Worm (Caenorhabditis elegans) whole organism, L2 larva: ENCODE measurements around the gene C30G12.2.

Source experiments
- C34F6.9 ChIP-seq: fragments of 150-350 bp; optimal IDR thresholded peaks from 2 replicates; lab custom pipeline; 2014; ENCODE audit warnings: missing biosample characterization, missing genetic modification characterization
- F13H6.1 ChIP-seq: sonication (generic microtip); optimal IDR thresholded peaks from 2 replicates; lab custom pipeline; 2016; ENCODE audit warnings: missing genetic modification characterization, missing compliant biosample characterization
- R02D3.7 ChIP-seq: fragments of 150-350 bp; optimal IDR thresholded peaks from 2 replicates; lab custom pipeline; 2014; ENCODE audit warnings: missing biosample characterization, missing genetic modification characterization
- Y55F3AM.14 ChIP-seq: fragments of 200-800 bp; sonication (Bioruptor generic); optimal IDR thresholded peaks from 2 replicates; lab custom pipeline; 2018; ENCODE audit warnings: mild to moderate bottlenecking, missing genetic modification characterization, missing compliant biosample characterization
- aly-2 ChIP-seq: fragments of 150-350 bp; optimal IDR thresholded peaks from 2 replicates; lab custom pipeline; 2014; ENCODE audit warnings: missing biosample characterization, missing genetic modification characterization
- ama-1 ChIP-seq: fragments of 150-350 bp; optimal IDR thresholded peaks from 2 replicates; lab custom pipeline; 2018; ENCODE audit warnings: inconsistent platforms
- blmp-1 ChIP-seq: sonication (generic microtip); optimal IDR thresholded peaks from 2 replicates; lab custom pipeline; 2017; ENCODE audit warnings: missing genetic modification characterization, mild to moderate bottlenecking, missing compliant biosample characterization, antibody characterized with exemption, moderate library complexity; ENCODE audit not compliant: insufficient read depth
- ceh-16 ChIP-seq: fragments of 150-350 bp; optimal IDR thresholded peaks from 2 replicates; lab custom pipeline; 2014; ENCODE audit warnings: missing biosample characterization, missing genetic modification characterization
- dmd-4 ChIP-seq: sonication (generic microtip); optimal IDR thresholded peaks from 2 replicates; lab custom pipeline; 2017; ENCODE audit warnings: missing biosample characterization, missing genetic modification characterization
- elt-1 ChIP-seq: fragments of 150-350 bp; optimal IDR thresholded peaks from 2 replicates; lab custom pipeline; 2014; ENCODE audit warnings: missing biosample characterization, missing genetic modification characterization
- elt-3 ChIP-seq: sonication (generic microtip); optimal IDR thresholded peaks from 2 replicates; lab custom pipeline; 2017; ENCODE audit warnings: missing biosample characterization, missing genetic modification characterization
- fos-1 ChIP-seq: fragments of 150-350 bp; optimal IDR thresholded peaks from 2 replicates; lab custom pipeline; 2014; ENCODE audit warnings: missing biosample characterization, missing genetic modification characterization
- gmeb-1 ChIP-seq: fragments of 150-350 bp; optimal IDR thresholded peaks from 2 replicates; lab custom pipeline; 2014; ENCODE audit warnings: missing biosample characterization, missing genetic modification characterization
- lin-11 ChIP-seq: fragments of 150-350 bp; sonication (generic microtip); optimal IDR thresholded peaks from 2 replicates; lab custom pipeline; 2014; ENCODE audit warnings: missing biosample characterization, missing genetic modification characterization, inconsistent platforms, mixed read lengths
- lin-13 ChIP-seq: fragments of 150-350 bp; optimal IDR thresholded peaks from 2 replicates; lab custom pipeline; 2014; ENCODE audit warnings: missing biosample characterization, missing genetic modification reagents, missing genetic modification characterization
- lsy-2 ChIP-seq, 2 experiments: fragments of 150-350 bp in 1 of 2; sonication (generic microtip) in 1 of 2; optimal IDR thresholded peaks; 2 replicates each; lab custom pipeline; 2014 to 2017; ENCODE audit warnings: missing biosample characterization in 2 of 2, missing genetic modification characterization in 2 of 2
- mab-5 ChIP-seq: fragments of 150-350 bp; optimal IDR thresholded peaks from 2 replicates; lab custom pipeline; 2014; ENCODE audit warnings: missing biosample characterization, missing genetic modification characterization
- mdl-1 ChIP-seq, 2 experiments: fragments of 150-350 bp in 1 of 2; sonication (generic microtip) in 1 of 2; optimal IDR thresholded peaks; 2 replicates each; lab custom pipeline; 2017; ENCODE audit warnings: missing biosample characterization in 2 of 2, missing genetic modification characterization in 2 of 2
- nhr-11 ChIP-seq: fragments of 150-350 bp; optimal IDR thresholded peaks from 2 replicates; lab custom pipeline; 2014; ENCODE audit warnings: missing biosample characterization, missing genetic modification characterization
- nhr-129 ChIP-seq: fragments of 150-350 bp; optimal IDR thresholded peaks from 2 replicates; lab custom pipeline; 2014; ENCODE audit warnings: missing biosample characterization, missing genetic modification characterization
- nhr-21 ChIP-seq: fragments of 150-350 bp; optimal IDR thresholded peaks from 2 replicates; lab custom pipeline; 2014; ENCODE audit warnings: missing biosample characterization, missing genetic modification characterization
- nhr-237 ChIP-seq: fragments of 150-350 bp; optimal IDR thresholded peaks from 2 replicates; lab custom pipeline; 2014; ENCODE audit warnings: missing biosample characterization, missing genetic modification characterization
- nhr-25 ChIP-seq: fragments of 150-350 bp; sonication (generic microtip); optimal IDR thresholded peaks from 3 replicates; lab custom pipeline; 2014; ENCODE audit warnings: missing biosample characterization, missing genetic modification characterization
- nhr-6 ChIP-seq: fragments of 150-350 bp; optimal IDR thresholded peaks from 2 replicates; lab custom pipeline; 2014; ENCODE audit warnings: missing biosample characterization, missing genetic modification characterization
- nhr-77 ChIP-seq: fragments of 150-350 bp; optimal IDR thresholded peaks from 2 replicates; lab custom pipeline; 2014; ENCODE audit warnings: missing biosample characterization, missing genetic modification characterization
- peb-1 ChIP-seq: fragments of 150-350 bp; optimal IDR thresholded peaks from 2 replicates; lab custom pipeline; 2014; ENCODE audit warnings: missing biosample characterization, missing genetic modification characterization
- sem-4 ChIP-seq: fragments of 150-350 bp; optimal IDR thresholded peaks from 2 replicates; lab custom pipeline; 2014; ENCODE audit warnings: missing biosample characterization, missing genetic modification reagents, missing genetic modification characterization
- sma-3 ChIP-seq: sonication (generic microtip); optimal IDR thresholded peaks from 2 replicates; lab custom pipeline; 2016; ENCODE audit warnings: missing genetic modification reagents, missing genetic modification characterization, missing compliant biosample characterization
- sma-9 ChIP-seq, 2 experiments: fragments of 150-350 bp in 1 of 2; sonication (generic microtip) in 1 of 2; optimal IDR thresholded peaks; 2 replicates each; lab custom pipeline; 2014 to 2016; ENCODE audit warnings: missing genetic modification characterization in 2 of 2, mild to moderate bottlenecking in 1 of 2, missing biosample characterization in 1 of 2, missing compliant biosample characterization in 1 of 2, missing genetic modification reagents in 1 of 2, moderate library complexity in 1 of 2
- snpc-4 ChIP-seq: fragments of 150-350 bp; optimal IDR thresholded peaks from 2 replicates; lab custom pipeline; 2014; ENCODE audit warnings: missing biosample characterization, missing genetic modification characterization
- unc-55 ChIP-seq: fragments of 150-350 bp; sonication (generic microtip); optimal IDR thresholded peaks from 3 replicates; lab custom pipeline; 2014; ENCODE audit warnings: missing biosample characterization, missing genetic modification reagents, missing genetic modification characterization
- unc-62 ChIP-seq: fragments of 150-350 bp; optimal IDR thresholded peaks from 2 replicates; lab custom pipeline; 2014; ENCODE audit warnings: missing biosample characterization, missing genetic modification reagents, missing genetic modification characterization
- zag-1 ChIP-seq: fragments of 150-350 bp; optimal IDR thresholded peaks from 2 replicates; lab custom pipeline; 2014; ENCODE audit warnings: missing biosample characterization, missing genetic modification characterization
- ztf-1 ChIP-seq: fragments of 200-800 bp; sonication (Bioruptor generic); conservative IDR thresholded peaks from 2 replicates; pipeline ENCODE4 v1.3.6; 2022; ENCODE audit warnings: missing genetic modification characterization, missing compliant biosample characterization
- ztf-11 ChIP-seq: sonication (generic microtip); optimal IDR thresholded peaks from 2 replicates; lab custom pipeline; 2017; ENCODE audit warnings: missing biosample characterization, missing genetic modification characterization

The C30G12.2 gene

ce11 chrII:7301670-7302151, 11.5 kb downstream of the C30G12.2 start, which contains the start of gene cul-4:
TSS of gene cul-4 (plus strand) at chrII:7302101.
- TF ChIP-seq nhr-6 (tag; lab: Kevin White, UChicago) (no peak), F13H6.1 (tag; lab: Kevin White, UChicago) (no peak), gmeb-1 (tag; lab: Kevin White, UChicago) (peak; percentile 79), nhr-11 (no peak), mab-5 (tag; lab: Kevin White, UChicago) (peak; percentile 30), sma-3 (GFP tag; lab: Kevin White, UChicago) (peak; percentile 71), C34F6.9 (tag; lab: Kevin White, UChicago) (peak; percentile 81), nhr-21 (tag; lab: Kevin White, UChicago) (peak; percentile 41), lin-13 (GFP tag; lab: Kevin White, UChicago) (no peak), fos-1 (tag; lab: Kevin White, UChicago) (no peak), nhr-25 (tag; lab: Kevin White, UChicago) (no peak), R02D3.7 (peak; percentile 26), blmp-1 (tag; lab: Kevin White, UChicago) (peak; percentile 27), sma-9 (GFP tag; optimal IDR thresholded peaks at IDR 0.05; lab: Kevin White, UChicago) (peak; percentile 91), sma-9 (tag; optimal IDR thresholded peaks at IDR 0.05; lab: Kevin White, UChicago) (no peak), lsy-2 (tag; optimal IDR thresholded peaks at IDR 0.05; lab: Kevin White, UChicago) (peak in 1 of 2 experiments; percentile 74), nhr-129 (peak; percentile 31)

ce11 chrII:7305558-7305957, 15.3 kb downstream of the C30G12.2 start, which contains the start of gene brf-1:
TSS of gene brf-1 (plus strand) at chrII:7305858.
- TF ChIP-seq unc-62 (GFP tag; lab: Kevin White, UChicago) (no peak), lsy-2 (tag; optimal IDR thresholded peaks at IDR 0.05; lab: Kevin White, UChicago) (no peak), C34F6.9 (tag; lab: Kevin White, UChicago) (no peak), mdl-1 (tag; optimal IDR thresholded peaks at IDR 0.05; lab: Kevin White, UChicago) (no peak), ama-1 (no peak), ztf-1 (GFP tag; lab: Robert Waterston, UW) (no peak)

DNA sequence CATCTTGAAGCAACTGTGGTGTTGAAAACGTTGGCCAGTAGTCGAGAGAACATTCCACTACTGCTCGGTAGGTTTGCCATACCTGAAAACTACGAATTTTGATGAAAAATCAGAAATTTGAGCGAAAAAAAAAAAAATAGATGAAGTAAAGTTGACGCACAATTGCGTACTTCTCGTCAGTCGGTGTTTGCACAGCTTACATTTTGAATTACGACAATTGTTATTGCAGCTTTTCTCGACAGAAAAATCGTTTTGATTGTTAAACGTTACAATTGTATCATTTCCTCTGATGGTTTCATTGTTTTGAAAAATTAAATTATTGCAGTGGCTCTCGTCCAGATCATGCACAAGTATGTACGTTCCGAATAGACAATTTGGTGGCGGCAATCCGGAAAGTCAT, 19.8 kb downstream of the C30G12.2 start, which contains the start of the genes F45E12.5 and cnep-1:
TSS of gene F45E12.5 (minus strand) at position 93 of the 400 bp plus-strand sequence.
TSS of gene cnep-1 (plus strand) at position 326 of the 400 bp plus-strand sequence.
- TF ChIP-seq nhr-129, result peak; percentile 41
- TF ChIP-seq C34F6.9 (tag; lab: Kevin White, UChicago), result peak; percentile 48
- TF ChIP-seq ama-1, result no peak
- TF ChIP-seq lsy-2 (tag; optimal IDR thresholded peaks at IDR 0.05; lab: Kevin White, UChicago), result peak in 1 of 2 experiments; percentile 37
- peak; percentile 36 for TF ChIP-seq unc-55 (GFP tag; lab: Kevin White, UChicago)

DNA sequence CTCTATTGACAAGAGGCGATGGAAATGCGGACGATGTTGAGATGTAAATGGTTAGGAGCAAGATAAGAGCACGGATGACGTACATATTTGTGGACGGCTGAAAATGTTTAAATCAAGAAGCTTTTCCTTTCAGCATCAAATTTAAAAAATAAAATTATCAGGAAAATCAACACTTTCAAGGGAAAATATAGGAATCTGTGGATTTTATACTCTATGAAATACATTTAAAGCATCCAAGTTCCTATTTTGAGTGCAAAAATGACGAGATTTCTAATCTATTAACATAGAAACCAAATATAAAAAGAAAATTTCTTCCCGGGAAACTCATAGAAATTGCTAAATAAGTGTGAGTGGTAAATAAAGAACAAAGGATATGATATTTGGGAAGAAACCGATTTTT, 23.9 kb downstream of the C30G12.2 start, which contains the start of gene F45E12.6:
TSS of gene F45E12.6 (minus strand) at position 101 of the 400 bp plus-strand sequence.
- TF ChIP-seq R02D3.7 (no peak), nhr-21 (tag; lab: Kevin White, UChicago) (no peak), unc-62 (GFP tag; lab: Kevin White, UChicago) (no peak), elt-3 (no peak), mab-5 (tag; lab: Kevin White, UChicago) (no peak), ceh-16 (tag; lab: Kevin White, UChicago) (no peak), peb-1 (tag; lab: Kevin White, UChicago) (no peak), mdl-1 (tag; optimal IDR thresholded peaks at IDR 0.05; lab: Kevin White, UChicago) (no peak), nhr-77 (tag; lab: Kevin White, UChicago) (no peak), nhr-11 (no peak), elt-1 (tag; lab: Kevin White, UChicago) (no peak), fos-1 (tag; lab: Kevin White, UChicago) (no peak), snpc-4 (tag; lab: Kevin White, UChicago) (no peak), lin-11 (tag; lab: Kevin White, UChicago) (no peak), C34F6.9 (tag; lab: Kevin White, UChicago) (no peak), sma-9 (GFP tag; optimal IDR thresholded peaks at IDR 0.05; lab: Kevin White, UChicago) (no peak), sma-9 (tag; optimal IDR thresholded peaks at IDR 0.05; lab: Kevin White, UChicago) (no peak), nhr-237 (tag; lab: Kevin White, UChicago) (no peak)

ce11 chrII:7317468-7317867, 27.2 kb downstream of the C30G12.2 start, which contains the start of gene F21D12.2:
TSS of gene F21D12.2 (plus strand) at chrII:7317768.
- TF ChIP-seq gmeb-1 (tag; lab: Kevin White, UChicago) (no peak), ztf-11 (no peak), peb-1 (tag; lab: Kevin White, UChicago) (no peak), nhr-6 (tag; lab: Kevin White, UChicago) (no peak), fos-1 (tag; lab: Kevin White, UChicago) (no peak), Y55F3AM.14 (GFP tag; lab: Kevin White, UChicago) (no peak), dmd-4 (no peak), sma-3 (GFP tag; lab: Kevin White, UChicago) (no peak), snpc-4 (tag; lab: Kevin White, UChicago) (no peak), sem-4 (tag; lab: Kevin White, UChicago) (no peak), zag-1 (tag; lab: Kevin White, UChicago) (no peak), nhr-237 (tag; lab: Kevin White, UChicago) (no peak), lin-11 (tag; lab: Kevin White, UChicago) (no peak), aly-2 (tag; lab: Kevin White, UChicago) (no peak), mab-5 (tag; lab: Kevin White, UChicago) (no peak), nhr-77 (tag; lab: Kevin White, UChicago) (no peak), ztf-1 (GFP tag; lab: Robert Waterston, UW) (no peak), lsy-2 (tag; optimal IDR thresholded peaks at IDR 0.05; lab: Kevin White, UChicago) (no peak)
